Fruit fly (Drosophila melanogaster) whole organism, larva: Measurements from ENCODE around the gene lectin-29Ca.

Experiments used
- noc ChIP-seq: fragments of 200-800 bp; sonication (Bioruptor generic); optimal IDR thresholded peaks from 3 replicates; lab custom pipeline; 2019; ENCODE audit warnings: missing biosample characterization, mild to moderate bottlenecking, missing genetic modification characterization, moderate library complexity

lectin-29Ca gene

DNA sequence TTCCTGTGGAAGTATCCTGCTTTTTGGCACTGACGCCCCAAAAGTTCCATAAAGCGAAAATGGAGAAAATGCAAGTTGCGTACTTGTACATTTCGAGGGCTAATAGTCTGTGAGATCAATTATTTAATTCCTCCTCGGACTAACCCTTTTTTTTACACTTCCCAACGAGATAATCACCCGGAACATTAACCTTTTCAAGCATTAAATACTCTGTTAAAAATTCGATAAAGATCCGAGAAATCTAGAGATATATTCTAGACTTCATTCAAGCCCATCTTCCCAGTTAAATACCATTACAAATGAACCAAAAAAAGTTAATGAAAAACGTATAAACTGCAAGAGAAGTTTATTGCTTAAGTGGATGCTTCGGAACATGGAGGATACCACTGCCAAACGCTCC, at the start of gene lectin-29Ca:
TSS of gene lectin-29Ca (minus strand) at position 101 of the 400 bp plus-strand sequence.
- TF ChIP-seq noc (tag; lab: Kevin White, UChicago) = no peak

dm6 chr2L:8442147-8442546, 48.1 kb upstream of the lectin-29Ca start, which contains the start of gene CG31897:
CG31897 (plus strand) TSS chr2L:8442447.
- no peak for TF ChIP-seq noc (tag; lab: Kevin White, UChicago)

dm6 chr2L:8438052-8438451, 44.0 kb upstream of the lectin-29Ca start, which contains the start of gene mus201:
mus201 (plus strand) TSS chr2L:8438169.
- TF ChIP-seq noc (tag; lab: Kevin White, UChicago) = no peak

dm6 chr2L:8437176-8437575, 43.1 kb upstream of the lectin-29Ca start, which contains the start of the genes D12 and Chrac-14:
D12 (minus strand) TSS chr2L:8437365.
Chrac-14 (plus strand) TSS chr2L:8437405.
- TF ChIP-seq noc (tag; lab: Kevin White, UChicago) = no peak

- TF ChIP-seq noc (tag; lab: Kevin White, UChicago) = no peak
Measured at dm6 chr2L:8433512-8433911, 39.4 kb upstream of the lectin-29Ca start, which contains the start of gene grk. grk (minus strand) TSS chr2L:8433598.

DNA sequence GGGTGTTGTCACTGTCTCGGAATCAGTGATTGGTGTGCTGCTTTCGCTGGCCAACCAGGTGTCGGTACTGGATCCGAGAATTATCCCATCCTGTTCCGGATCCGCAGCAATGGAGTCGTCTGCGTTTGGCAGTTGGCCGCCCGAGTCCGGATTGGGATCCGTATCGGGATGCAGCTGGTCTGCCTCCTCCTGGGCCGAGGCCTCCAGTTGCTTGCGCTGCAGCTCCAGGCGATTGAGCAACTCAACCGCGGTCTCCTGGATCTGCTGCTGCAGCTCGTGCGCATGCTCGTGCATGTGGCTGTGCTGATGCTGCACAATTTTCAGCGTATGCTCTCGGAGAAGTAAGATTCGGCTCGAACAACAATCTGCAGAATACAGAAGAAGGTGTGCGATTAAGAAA, 38.0 kb upstream of the lectin-29Ca start:
- TF ChIP-seq noc (tag; lab: Kevin White, UChicago) = no peak

DNA sequence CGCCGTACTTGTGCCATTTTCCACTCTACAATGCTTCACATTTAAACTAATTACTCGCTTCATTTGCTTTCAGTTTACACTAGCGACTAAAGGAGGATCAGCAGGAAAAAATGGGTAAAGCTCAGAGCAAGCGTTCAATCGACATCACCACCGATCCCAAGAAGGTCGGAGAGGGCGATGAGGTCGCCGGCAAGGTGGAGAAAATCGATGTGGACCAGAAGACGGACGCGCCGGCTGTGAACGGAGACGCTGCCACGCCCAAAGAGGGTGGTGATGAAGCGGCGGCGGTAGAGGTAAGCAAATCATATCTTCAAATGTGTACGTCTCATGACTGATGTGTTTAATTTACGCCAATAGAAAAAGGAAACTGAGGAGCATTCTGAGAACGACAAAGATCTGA, 32.7 kb upstream of the lectin-29Ca start:
- no peak for TF ChIP-seq noc (tag; lab: Kevin White, UChicago)

DNA sequence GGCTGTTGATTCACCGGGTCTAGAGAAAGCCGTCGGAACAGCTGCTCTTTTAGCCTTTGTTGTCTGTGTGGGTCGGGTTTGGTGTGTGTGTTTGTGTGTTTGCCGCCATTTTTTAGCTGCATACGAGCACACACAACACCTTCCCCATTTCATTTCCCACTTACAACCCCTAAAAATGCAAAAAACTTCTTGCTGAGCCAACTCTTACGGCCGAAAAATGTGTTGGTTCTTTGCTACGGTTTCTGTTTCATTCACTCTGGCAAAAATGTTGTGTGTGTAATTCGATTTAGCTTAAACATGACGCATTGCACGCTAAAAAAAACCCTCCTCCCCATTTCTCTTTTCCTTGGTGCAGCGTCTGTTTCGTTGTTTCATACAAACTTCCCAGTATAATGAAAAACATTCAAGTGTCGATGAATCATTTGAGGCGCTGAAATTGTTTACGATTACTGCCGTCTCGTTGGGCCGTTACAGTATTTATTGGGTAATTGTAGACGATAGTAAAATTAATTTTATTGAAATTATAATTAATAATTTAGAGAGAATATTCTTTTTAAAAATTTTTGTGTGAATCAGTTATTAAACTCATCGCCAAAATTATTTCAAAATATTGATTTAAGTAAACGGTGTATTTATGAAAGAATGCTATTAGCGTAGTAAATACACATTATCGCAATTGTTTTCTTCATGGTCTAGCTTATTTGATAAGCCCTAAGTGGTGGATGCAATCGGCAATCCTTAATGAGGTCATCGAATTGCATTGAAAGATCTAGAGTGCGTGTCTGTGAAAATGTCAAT, 32.1 kb upstream of the lectin-29Ca start:
- TF ChIP-seq noc (tag; lab: Kevin White, UChicago) = no peak

- TF ChIP-seq noc (tag; lab: Kevin White, UChicago) = no peak
Measured at dm6 chr2L:8425212-8425611, 31.1 kb upstream of the lectin-29Ca start.

- TF ChIP-seq noc (tag; lab: Kevin White, UChicago) = no peak
Measured at dm6 chr2L:8424662-8425208, 30.7 kb upstream of the lectin-29Ca start.

dm6 chr2L:8424090-8424470, 30.0 kb upstream of the lectin-29Ca start:
- no peak for TF ChIP-seq noc (tag; lab: Kevin White, UChicago)

DNA sequence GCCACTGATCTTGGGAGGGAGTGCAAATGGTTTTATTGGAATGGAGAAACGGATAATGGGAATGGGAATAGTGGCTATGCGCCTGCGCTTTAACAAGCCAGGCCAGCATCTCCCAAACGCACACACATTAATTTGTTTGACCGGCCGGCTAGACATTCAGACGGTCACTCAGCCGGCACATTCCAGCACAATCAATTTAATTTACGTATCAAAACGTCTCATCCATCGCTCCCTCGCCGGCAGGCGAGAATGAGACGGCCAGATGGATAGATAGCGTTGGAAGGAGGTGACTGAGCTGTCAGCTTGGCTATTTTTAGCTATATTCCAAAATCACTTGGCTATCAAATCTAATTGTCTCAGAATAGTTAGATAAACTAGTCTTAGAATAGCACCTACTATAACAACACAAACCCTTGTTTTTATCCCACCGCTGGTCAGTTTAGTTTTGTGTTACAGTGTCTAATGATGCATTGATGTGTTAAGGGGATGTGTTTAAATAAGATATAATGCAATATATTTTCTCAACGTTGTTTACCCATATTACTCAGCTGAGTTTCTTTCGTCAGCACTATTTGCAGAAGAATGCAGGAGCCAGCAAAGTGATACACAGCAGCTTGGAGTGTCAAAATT, 29.5 kb upstream of the lectin-29Ca start:
- TF ChIP-seq noc (tag; lab: Kevin White, UChicago) = no peak

DNA sequence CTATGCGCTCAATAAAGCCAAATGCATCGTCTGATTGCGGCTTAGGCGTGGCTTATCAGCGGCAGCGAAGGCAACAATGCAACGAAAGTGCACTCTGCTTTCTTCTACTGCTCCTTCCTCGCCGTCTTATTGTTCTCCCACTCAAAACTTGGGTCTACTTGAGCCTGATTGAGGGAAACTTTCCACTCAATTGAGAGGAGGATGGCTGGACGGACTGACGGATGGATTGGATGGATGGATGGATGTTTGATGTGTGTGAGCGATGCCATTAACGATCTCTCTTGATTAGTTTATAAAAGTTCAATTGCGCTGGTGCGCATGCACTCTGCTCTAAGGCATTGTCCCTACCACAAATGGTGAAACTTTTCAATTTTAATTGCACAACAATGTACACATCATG, 29.0 kb upstream of the lectin-29Ca start:
- no peak for TF ChIP-seq noc (tag; lab: Kevin White, UChicago)

dm6 chr2L:8421717-8422116, 27.6 kb upstream of the lectin-29Ca start:
- TF ChIP-seq noc (tag; lab: Kevin White, UChicago) = no peak

- no peak for TF ChIP-seq noc (tag; lab: Kevin White, UChicago)
Measured at dm6 chr2L:8420259-8420930, 26.3 kb upstream of the lectin-29Ca start.
